Fruit fly (Drosophila melanogaster) whole organism, embryonic: ENCODE results near the gene Ugt35A1.

Source experiments
- Adf1 ChIP-seq: fragments of 200-800 bp; sonication (Bioruptor generic); IDR thresholded peaks from 2 replicates; pipeline ENCODE4 v1.3.6; 2022; ENCODE audit warnings: missing biosample characterization, missing genetic modification characterization
- CG1024 ChIP-seq: fragments of 200-800 bp; sonication (Bioruptor generic); IDR thresholded peaks from 2 replicates; pipeline ENCODE4 v1.3.6; 2022; ENCODE audit warnings: missing biosample characterization, missing genetic modification characterization
- CG10431 ChIP-seq: fragments of 200-800 bp; sonication (Bioruptor generic); optimal IDR thresholded peaks from 3 replicates; lab custom pipeline; 2018; ENCODE audit warnings: missing biosample characterization, mild to moderate bottlenecking, missing genetic modification characterization
- CG10462 ChIP-seq: fragments of 200-800 bp; sonication (Bioruptor generic); optimal IDR thresholded peaks from 2 replicates; lab custom pipeline; 2016; ENCODE audit warnings: missing biosample characterization, missing genetic modification characterization
- CG10543 ChIP-seq: fragments of 200-800 bp; sonication (Bioruptor generic); optimal IDR thresholded peaks from 3 replicates; lab custom pipeline; 2017; ENCODE audit warnings: missing biosample characterization, mild to moderate bottlenecking, missing genetic modification characterization, moderate library complexity
- CG11093 ChIP-seq: fragments of 200-800 bp; sonication (Bioruptor generic); IDR thresholded peaks from 3 replicates; pipeline ENCODE4 v1.3.6; 2022; ENCODE audit warnings: missing biosample characterization, missing genetic modification characterization
- CG11560 ChIP-seq: fragments of 200-800 bp; sonication (Bioruptor generic); IDR thresholded peaks from 3 replicates; pipeline ENCODE4 v1.3.6; 2022; ENCODE audit warnings: missing biosample characterization, missing genetic modification characterization
- CG12104 ChIP-seq: fragments of 200-800 bp; sonication (Bioruptor generic); optimal IDR thresholded peaks from 3 replicates; lab custom pipeline; 2016; ENCODE audit warnings: missing biosample characterization, missing genetic modification characterization
- CG12219 ChIP-seq: fragments of 200-800 bp; sonication (Bioruptor generic); optimal IDR thresholded peaks from 3 replicates; lab custom pipeline; 2018; ENCODE audit warnings: missing biosample characterization, mild to moderate bottlenecking, missing genetic modification characterization
- CG14710 ChIP-seq: fragments of 200-800 bp; sonication (Bioruptor generic); optimal IDR thresholded peaks from 3 replicates; lab custom pipeline; 2019; ENCODE audit warnings: missing biosample characterization, mild to moderate bottlenecking, missing genetic modification characterization, moderate library complexity
- CG15011 ChIP-seq: fragments of 200-800 bp; sonication (Bioruptor generic); optimal IDR thresholded peaks from 3 replicates; lab custom pipeline; 2018; ENCODE audit warnings: missing biosample characterization, mild to moderate bottlenecking, missing genetic modification characterization
- CG15073 ChIP-seq: fragments of 200-800 bp; sonication (Bioruptor generic); optimal IDR thresholded peaks from 2 replicates; lab custom pipeline; 2016; ENCODE audit warnings: missing biosample characterization, missing genetic modification characterization
- CG18262 ChIP-seq: fragments of 200-800 bp; optimal IDR thresholded peaks from 3 replicates; lab custom pipeline; 2019; ENCODE audit warnings: missing biosample characterization, mild to moderate bottlenecking, missing genetic modification characterization, moderate library complexity
- CG1832 ChIP-seq: fragments of 200-800 bp; sonication (Bioruptor generic); optimal IDR thresholded peaks from 2 replicates; lab custom pipeline; 2017; ENCODE audit warnings: missing biosample characterization, mild to moderate bottlenecking, missing genetic modification characterization, inconsistent platforms
- CG2889 ChIP-seq: fragments of 200-800 bp; sonication (Bioruptor generic); IDR thresholded peaks from 3 replicates; pipeline ENCODE4 v1.3.6; 2022; ENCODE audit warnings: missing biosample characterization, missing genetic modification characterization
- CG32532 ChIP-seq: fragments of 200-800 bp; sonication (Bioruptor generic); IDR thresholded peaks from 2 replicates; pipeline ENCODE4 v1.3.6; 2022; ENCODE audit warnings: missing biosample characterization, missing genetic modification characterization
- CG32767 ChIP-seq: fragments of 200-800 bp; sonication (Bioruptor generic); IDR thresholded peaks from 2 replicates; pipeline ENCODE4 v1.3.6; 2022; ENCODE audit warnings: missing biosample characterization, missing genetic modification characterization
- CG8290 ChIP-seq, 3 experiments: fragments of 200-800 bp; sonication (Bioruptor generic); optimal IDR thresholded peaks; 2 replicates each; lab custom pipeline; 2016 to 2019; ENCODE audit warnings: missing biosample characterization in 3 of 3, missing genetic modification characterization in 3 of 3, mild to moderate bottlenecking in 2 of 3, moderate library complexity in 1 of 3
- Camta ChIP-seq: fragments of 200-800 bp; sonication (Bioruptor generic); optimal IDR thresholded peaks from 2 replicates; lab custom pipeline; 2016; ENCODE audit warnings: missing biosample characterization, missing genetic modification characterization
- D19A ChIP-seq: fragments of 200-800 bp; optimal IDR thresholded peaks from 3 replicates; lab custom pipeline; 2019; ENCODE audit warnings: missing biosample characterization, mild to moderate bottlenecking, missing genetic modification characterization, moderate library complexity
- E2f1 ChIP-seq: fragments of 200-800 bp; sonication (Bioruptor generic); IDR thresholded peaks from 2 replicates; pipeline ENCODE4 v1.3.6; 2022; ENCODE audit warnings: missing biosample characterization, missing genetic modification characterization
- E2f2 ChIP-seq: fragments of 200-800 bp; sonication (Bioruptor generic); IDR thresholded peaks from 2 replicates; pipeline ENCODE4 v1.3.6; 2022; ENCODE audit warnings: missing biosample characterization, missing genetic modification characterization
- ERR ChIP-seq: fragments of 200-800 bp; sonication (Bioruptor generic); optimal IDR thresholded peaks from 2 replicates; lab custom pipeline; 2016; ENCODE audit warnings: missing biosample characterization, missing genetic modification characterization
- Fer2 ChIP-seq: fragments of 200-800 bp; sonication (Bioruptor generic); optimal IDR thresholded peaks from 2 replicates; lab custom pipeline; 2018; ENCODE audit warnings: missing biosample characterization, mild to moderate bottlenecking, missing genetic modification characterization, moderate library complexity
- HLHmδ ChIP-seq: fragments of 200-800 bp; sonication (Bioruptor generic); optimal IDR thresholded peaks from 2 replicates; lab custom pipeline; 2018; ENCODE audit warnings: missing biosample characterization, mild to moderate bottlenecking, missing genetic modification characterization, moderate library complexity
- HmgZ ChIP-seq: fragments of 200-800 bp; sonication (Bioruptor generic); optimal IDR thresholded peaks from 2 replicates; lab custom pipeline; 2018; ENCODE audit warnings: missing biosample characterization, mild to moderate bottlenecking, missing genetic modification characterization
- MESR4 ChIP-seq: fragments of 200-800 bp; sonication (Bioruptor generic); optimal IDR thresholded peaks from 2 replicates; lab custom pipeline; 2018; ENCODE audit warnings: missing biosample characterization, mild to moderate bottlenecking, missing genetic modification characterization, moderate library complexity
- Mes4 ChIP-seq: fragments of 200-800 bp; sonication (Bioruptor generic); optimal IDR thresholded peaks from 2 replicates; lab custom pipeline; 2016; ENCODE audit warnings: missing biosample characterization, missing genetic modification characterization
- Oli ChIP-seq: fragments of 200-800 bp; sonication (Bioruptor generic); optimal IDR thresholded peaks from 2 replicates; lab custom pipeline; 2018; ENCODE audit warnings: missing biosample characterization, mild to moderate bottlenecking, missing genetic modification characterization, moderate library complexity
- Opbp ChIP-seq: fragments of 200-800 bp; sonication (Bioruptor generic); IDR thresholded peaks from 3 replicates; pipeline ENCODE4 v1.3.6; 2022; ENCODE audit warnings: missing biosample characterization, missing genetic modification characterization; ENCODE audit not compliant: partially characterized antibody
- Ptx1 ChIP-seq: fragments of 200-800 bp; sonication (Bioruptor generic); IDR thresholded peaks from 2 replicates; pipeline ENCODE4 v1.3.6; 2022; ENCODE audit warnings: missing biosample characterization, missing genetic modification characterization
- Scr ChIP-seq: fragments of 200-800 bp; sonication (Bioruptor generic); IDR thresholded peaks from 2 replicates; pipeline ENCODE4 v1.3.6; 2022; ENCODE audit warnings: missing biosample characterization, missing genetic modification characterization; ENCODE audit not compliant: partially characterized antibody
- Sox100B ChIP-seq: fragments of 200-800 bp; sonication (Bioruptor generic); optimal IDR thresholded peaks from 3 replicates; lab custom pipeline; 2018; ENCODE audit warnings: missing biosample characterization, mild to moderate bottlenecking, missing genetic modification characterization
- Sry-δ ChIP-seq: fragments of 200-800 bp; sonication (Bioruptor generic); optimal IDR thresholded peaks from 2 replicates; lab custom pipeline; 2016; ENCODE audit warnings: missing biosample characterization, missing genetic modification characterization
- cato ChIP-seq: fragments of 200-800 bp; sonication (Bioruptor generic); optimal IDR thresholded peaks from 2 replicates; lab custom pipeline; 2016; ENCODE audit warnings: missing biosample characterization, missing genetic modification characterization, borderline replicate concordance
- crol ChIP-seq: fragments of 200-800 bp; sonication (Bioruptor generic); IDR thresholded peaks from 2 replicates; pipeline ENCODE4 v1.3.6; 2022; ENCODE audit warnings: missing biosample characterization, missing genetic modification characterization
- dm ChIP-seq: fragments of 200-800 bp; sonication (Bioruptor generic); optimal IDR thresholded peaks from 3 replicates; lab custom pipeline; 2016; ENCODE audit warnings: missing biosample characterization, missing genetic modification characterization
- ftz-f1 ChIP-seq: fragments of 200-800 bp; sonication (Bioruptor generic); optimal IDR thresholded peaks from 2 replicates; lab custom pipeline; 2016; ENCODE audit warnings: missing biosample characterization, missing genetic modification characterization
- gsb ChIP-seq: fragments of 200-800 bp; sonication (Bioruptor generic); IDR thresholded peaks from 2 replicates; pipeline ENCODE4 v1.3.6; 2022; ENCODE audit warnings: missing biosample characterization, missing genetic modification characterization
- jigr1 ChIP-seq: fragments of 200-800 bp; sonication (Bioruptor generic); IDR thresholded peaks from 3 replicates; pipeline ENCODE4 v1.3.6; 2022; ENCODE audit warnings: missing biosample characterization, missing genetic modification characterization
- ken ChIP-seq: fragments of 200-800 bp; sonication (Bioruptor generic); IDR thresholded peaks from 3 replicates; pipeline ENCODE4 v1.3.6; 2022; ENCODE audit warnings: missing biosample characterization, missing genetic modification characterization
- kni ChIP-seq: fragments of 200-800 bp; sonication (Bioruptor generic); optimal IDR thresholded peaks from 3 replicates; lab custom pipeline; 2017; ENCODE audit warnings: mild to moderate bottlenecking, missing biosample characterization, missing genetic modification reagents, missing genetic modification characterization
- lov ChIP-seq, 2 experiments: fragments of 200-800 bp in 1 of 2; fragments of >200 bp in 1 of 2; sonication (Bioruptor generic) in 1 of 2; IDR thresholded peaks in 1 of 2; optimal IDR thresholded peaks in 1 of 2; 2 replicates in 1 of 2; 3 replicates in 1 of 2; pipeline versions ENCODE4 v1.3.6 to Lab custom; 2017 to 2022; ENCODE audit warnings: missing biosample characterization in 1 of 2, missing genetic modification characterization in 1 of 2
- maf-S ChIP-seq: fragments of 200-800 bp; sonication (Bioruptor generic); optimal IDR thresholded peaks from 2 replicates; lab custom pipeline; 2016; ENCODE audit warnings: missing biosample characterization, missing genetic modification characterization
- mld ChIP-seq: fragments of 200-800 bp; sonication (Bioruptor generic); IDR thresholded peaks from 3 replicates; pipeline ENCODE4 v1.3.6; 2022; ENCODE audit warnings: missing biosample characterization, missing genetic modification characterization; ENCODE audit not compliant: partially characterized antibody
- p53 ChIP-seq: fragments of 200-800 bp; sonication (Bioruptor generic); optimal IDR thresholded peaks from 2 replicates; lab custom pipeline; 2016; ENCODE audit warnings: missing biosample characterization, missing genetic modification characterization
- sisA ChIP-seq: fragments of 200-800 bp; sonication (Bioruptor generic); IDR thresholded peaks from 2 replicates; pipeline ENCODE4 v1.3.6; 2022; ENCODE audit warnings: missing biosample characterization, missing genetic modification characterization
- unc-4 ChIP-seq: fragments of 200-800 bp; sonication (Bioruptor generic); IDR thresholded peaks from 2 replicates; pipeline ENCODE4 v1.3.6; 2022; ENCODE audit warnings: missing biosample characterization, missing genetic modification characterization; ENCODE audit not compliant: partially characterized antibody
- wor ChIP-seq: fragments of 200-800 bp; sonication (Bioruptor generic); IDR thresholded peaks from 2 replicates; pipeline ENCODE4 v1.3.6; 2022; ENCODE audit warnings: missing biosample characterization, missing genetic modification characterization
- zen2 ChIP-seq: fragments of 200-800 bp; sonication (Bioruptor generic); IDR thresholded peaks from 3 replicates; pipeline ENCODE4 v1.3.6; 2022; ENCODE audit warnings: missing biosample characterization, missing genetic modification characterization; ENCODE audit not compliant: partially characterized antibody
- zf30C ChIP-seq: fragments of 200-800 bp; sonication (Bioruptor generic); optimal IDR thresholded peaks from 3 replicates; lab custom pipeline; 2018; ENCODE audit warnings: missing biosample characterization, mild to moderate bottlenecking, missing genetic modification characterization

Ugt35A1 gene

dm6 chr3R:11219883-11220282 is 47.4 kb upstream of the Ugt35A1 start, which contains the start of gene CG6689 (continued):
- TF ChIP-seq CG15073 = no peak
- no peak for TF ChIP-seq jigr1 (GFP tag; lab: Robert Waterston, UW)
- TF ChIP-seq zen2 = no peak
- TF ChIP-seq Mes4 = no peak
- no peak for TF ChIP-seq CG1832 (GFP tag; lab: Kevin White, UChicago)
- no peak for TF ChIP-seq CG11093
- TF ChIP-seq Adf1 (GFP tag; lab: Robert Waterston, UW) = no peak
- no peak for TF ChIP-seq CG1024
- TF ChIP-seq sisA (GFP tag; lab: Robert Waterston, UW) = no peak
- TF ChIP-seq ftz-f1 = peak; percentile 77
- no peak for TF ChIP-seq unc-4 (GFP tag; lab: Robert Waterston, UW)
- TF ChIP-seq CG12219 = no peak
- no peak for TF ChIP-seq Sox100B (GFP tag; lab: Kevin White, UChicago)
- TF ChIP-seq D19A (tag; lab: Kevin White, UChicago) = peak; percentile 3
- no peak for TF ChIP-seq Camta (GFP tag; lab: Kevin White, UChicago)
- TF ChIP-seq Fer2 (tag; lab: Kevin White, UChicago) = no peak
- no peak for TF ChIP-seq CG10462
- TF ChIP-seq CG10431 (GFP tag; lab: Kevin White, UChicago) = no peak
- no peak for TF ChIP-seq Ptx1 (GFP tag; lab: Robert Waterston, UW)
- TF ChIP-seq zf30C (GFP tag; lab: Kevin White, UChicago) = no peak
- peak; percentile 64 for TF ChIP-seq HmgZ (tag; lab: Kevin White, UChicago)
- no peak for TF ChIP-seq CG15011
- TF ChIP-seq CG18262 = no peak
- no peak for TF ChIP-seq HLHmδ (GFP tag; lab: Kevin White, UChicago)
- peak; percentile 87 for TF ChIP-seq MESR4 (GFP tag; lab: Kevin White, UChicago)
- TF ChIP-seq kni (GFP tag; lab: Kevin White, UChicago) = no peak
- no peak for TF ChIP-seq CG10543 (GFP tag; lab: Kevin White, UChicago)
- TF ChIP-seq CG8290 (GFP tag; optimal IDR thresholded peaks at IDR 0.05; lab: Kevin White, UChicago) = no peak
- peak in 1 of 2 experiments; percentile 47 for TF ChIP-seq CG8290 (tag; optimal IDR thresholded peaks at IDR 0.05; lab: Kevin White, UChicago)
- TF ChIP-seq CG14710 = peak; percentile 47
- no peak for TF ChIP-seq CG32767 (GFP tag; lab: Robert Waterston, UW)
- no peak for TF ChIP-seq CG12104 (GFP tag; lab: Kevin White, UChicago)
- TF ChIP-seq CG32532 = no peak
- TF ChIP-seq E2f2 (GFP tag; lab: Robert Waterston, UW) = peak; percentile 77
- no peak for TF ChIP-seq ken
- TF ChIP-seq maf-S (GFP tag; lab: Kevin White, UChicago) = no peak
- TF ChIP-seq lov (optimal IDR thresholded peaks at IDR 0.05; lab: Kevin White, UChicago) = no peak
- TF ChIP-seq lov (GFP tag; IDR thresholded peaks at IDR 0.05; lab: Robert Waterston, UW) = peak; percentile 54; the same call in 1 of the 3 replicates
- no peak for TF ChIP-seq E2f1 (GFP tag; lab: Robert Waterston, UW)
- no peak for TF ChIP-seq cato (GFP tag; lab: Kevin White, UChicago)
- no peak for TF ChIP-seq Opbp (GFP tag; lab: Robert Waterston, UW)
- no peak for TF ChIP-seq crol (GFP tag; lab: Robert Waterston, UW)
- no peak for TF ChIP-seq gsb
- TF ChIP-seq ERR (GFP tag; lab: Kevin White, UChicago) = no peak
- no peak for TF ChIP-seq wor
- no peak for TF ChIP-seq mld
- TF ChIP-seq Oli (tag; lab: Kevin White, UChicago) = no peak
- 0 out of 2 replicates have a peak, but pooled peaks have one; percentile 20 for TF ChIP-seq Scr (GFP tag; lab: Robert Waterston, UW)
- TF ChIP-seq CG2889 (GFP tag; lab: Robert Waterston, UW) = no peak
- TF ChIP-seq CG11560 = no peak
- no peak for TF ChIP-seq p53 (GFP tag; lab: Kevin White, UChicago)
- TF ChIP-seq dm (GFP tag; lab: Kevin White, UChicago) = no peak
- peak; percentile 31 for TF ChIP-seq Sry-δ (GFP tag; lab: Kevin White, UChicago)
